Worm (Caenorhabditis elegans): ENCODE data around the gene alh-2.

DNA sequence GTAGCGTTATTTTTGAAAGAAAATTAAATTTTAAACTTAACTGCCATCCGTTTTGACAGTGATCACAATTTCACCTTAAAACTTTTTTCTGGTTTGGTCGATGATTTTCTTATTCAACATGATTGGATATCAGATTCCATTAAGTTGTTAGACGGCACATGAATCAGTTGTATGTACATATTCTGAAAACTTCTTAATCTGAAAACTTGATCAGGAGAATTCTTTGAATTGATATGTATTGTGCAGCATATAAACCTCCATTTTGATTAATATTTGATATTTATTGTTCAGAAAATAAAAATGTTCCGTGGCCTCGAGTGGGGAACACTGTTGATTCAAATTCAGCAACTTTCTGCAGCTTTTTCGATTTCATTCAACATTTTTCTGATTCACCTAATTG, 4.0 kb upstream of the alh-2 start, which contains the start of gene str-221:
- TF ChIP-seq tab-1 (GFP tag; IDR thresholded peaks at IDR 0.05) (no peak), med-1 (GFP tag; optimal IDR thresholded peaks at IDR 0.05; ENCODE audit: insufficient read depth) (no peak), T22C8.4 (GFP tag; IDR thresholded peaks at IDR 0.05) (no peak), klf-2 (GFP tag; conservative IDR thresholded peaks at IDR 0.05) (no peak), flt-1 (GFP tag; IDR thresholded peaks at IDR 0.05) (no peak), ref-1 (GFP tag; conservative IDR thresholded peaks at IDR 0.05) (no peak), ztf-29 (GFP tag; IDR thresholded peaks at IDR 0.05) (no peak)
